Worm (Caenorhabditis elegans): ENCODE data around the gene epg-6.
A peak's percentile ranks its signal among the peaks of the same experiment; 100 is the strongest.

The epg-6 gene

ce11 chrIII:10637933-10638332 is 37.9 kb upstream of the epg-6 start:
- TF ChIP-seq ztf-11 (tag; optimal IDR thresholded peaks at IDR 0.05): no peak
- TF ChIP-seq snpc-4 (tag; optimal IDR thresholded peaks at IDR 0.05): no peak
- no peak for TF ChIP-seq nhr-12 (tag; optimal IDR thresholded peaks at IDR 0.05)
- peak; percentile 31 for TF ChIP-seq pha-4 (tag; optimal IDR thresholded peaks at IDR 0.05)
- no peak for TF ChIP-seq nfya-1 (tag; optimal IDR thresholded peaks at IDR 0.05; ENCODE audit: insufficient read depth)
- TF ChIP-seq lin-15B (tag; optimal IDR thresholded peaks at IDR 0.05): no peak

ce11 chrIII:10636493-10637031 is 36.6 kb upstream of the epg-6 start:
- TF ChIP-seq nhr-25 (tag; optimal IDR thresholded peaks at IDR 0.05) (peak; percentile 62), nhr-28 (tag; optimal IDR thresholded peaks at IDR 0.05) (no peak), nfya-1 (tag; optimal IDR thresholded peaks at IDR 0.05; ENCODE audit: insufficient read depth) (peak; percentile 6), eor-1 (tag; optimal IDR thresholded peaks at IDR 0.05) (no peak), ceh-28 (tag; optimal IDR thresholded peaks at IDR 0.05) (peak; percentile 4), nhr-23 (tag; optimal IDR thresholded peaks at IDR 0.05) (peak; percentile 16), nhr-237 (tag; optimal IDR thresholded peaks at IDR 0.05) (no peak), pha-4 (tag; optimal IDR thresholded peaks at IDR 0.05) (peak; percentile 93)

- TF ChIP-seq pqm-1 (tag; optimal IDR thresholded peaks at IDR 0.05) (no peak), egl-27 (tag; optimal IDR thresholded peaks at IDR 0.05) (no peak), unc-39 (tag; optimal IDR thresholded peaks at IDR 0.05) (no peak), nfya-1 (tag; optimal IDR thresholded peaks at IDR 0.05; ENCODE audit: insufficient read depth) (peak; percentile 44), pha-4 (tag; optimal IDR thresholded peaks at IDR 0.05) (peak; percentile 47), lin-39 (tag; optimal IDR thresholded peaks at IDR 0.05) (peak; percentile 80), lin-15B (tag; optimal IDR thresholded peaks at IDR 0.05) (peak; percentile 27)
These were observed 34.6 kb upstream of the epg-6 start for ce11 chrIII:10634576-10634975.

- TF ChIP-seq elt-3 (tag; optimal IDR thresholded peaks at IDR 0.05): no peak
- TF ChIP-seq nfya-1 (tag; optimal IDR thresholded peaks at IDR 0.05; ENCODE audit: insufficient read depth): peak; percentile 98
- no peak for TF ChIP-seq eor-1 (tag; optimal IDR thresholded peaks at IDR 0.05)
- peak; percentile 35 for TF ChIP-seq fkh-10 (GFP tag; optimal IDR thresholded peaks at IDR 0.05)
- peak; percentile 80 for TF ChIP-seq jun-1 (tag; optimal IDR thresholded peaks at IDR 0.05)
- peak; percentile 82 for TF ChIP-seq nhr-43 (tag; optimal IDR thresholded peaks at IDR 0.05; ENCODE audit: poor library complexity, severe bottlenecking)
- no peak for TF ChIP-seq unc-39 (tag; optimal IDR thresholded peaks at IDR 0.05)
- TF ChIP-seq nhr-12 (tag; optimal IDR thresholded peaks at IDR 0.05): no peak
- peak; percentile 90 for TF ChIP-seq lsy-12 (tag; optimal IDR thresholded peaks at IDR 0.05)
- TF ChIP-seq sea-2 (GFP tag; optimal IDR thresholded peaks at IDR 0.05): peak; percentile 55
- TF ChIP-seq aly-2 (tag; optimal IDR thresholded peaks at IDR 0.05): no peak
- no peak for TF ChIP-seq ceh-16 (tag; optimal IDR thresholded peaks at IDR 0.05)
- TF ChIP-seq lin-39 (tag; optimal IDR thresholded peaks at IDR 0.05): peak; percentile 99
- no peak for TF ChIP-seq elt-1 (tag; optimal IDR thresholded peaks at IDR 0.05)
- peak; percentile 43 for TF ChIP-seq zag-1 (tag; optimal IDR thresholded peaks at IDR 0.05)
- no peak for TF ChIP-seq ceh-9 (tag; optimal IDR thresholded peaks at IDR 0.05)
- TF ChIP-seq ZK546.5 (tag; optimal IDR thresholded peaks at IDR 0.05): no peak
- TF ChIP-seq nhr-25 (tag; optimal IDR thresholded peaks at IDR 0.05): peak; percentile 95
- no peak for TF ChIP-seq nhr-67 (tag; optimal IDR thresholded peaks at IDR 0.05)
- peak; percentile 88 for TF ChIP-seq hmg-11 (tag; optimal IDR thresholded peaks at IDR 0.05)
- TF ChIP-seq fkh-2 (tag; optimal IDR thresholded peaks at IDR 0.05): no peak
- TF ChIP-seq ztf-4 (tag; optimal IDR thresholded peaks at IDR 0.05): peak; percentile 3
- no peak for TF ChIP-seq egl-27 (tag; optimal IDR thresholded peaks at IDR 0.05)
- TF ChIP-seq snpc-4 (tag; optimal IDR thresholded peaks at IDR 0.05): peak; percentile 4
- peak; percentile 26 for TF ChIP-seq nhr-11 (tag; optimal IDR thresholded peaks at IDR 0.05)
- TF ChIP-seq nhr-77 (tag; optimal IDR thresholded peaks at IDR 0.05): no peak
- peak; percentile 77 for TF ChIP-seq tbx-2 (tag; optimal IDR thresholded peaks at IDR 0.05)
- TF ChIP-seq nhr-23 (tag; optimal IDR thresholded peaks at IDR 0.05): peak; percentile 95
- TF ChIP-seq pqm-1 (tag; optimal IDR thresholded peaks at IDR 0.05): peak; percentile 26
- peak; percentile 79 for TF ChIP-seq elt-2 (tag; optimal IDR thresholded peaks at IDR 0.05)
- TF ChIP-seq R02D3.7 (tag; optimal IDR thresholded peaks at IDR 0.05): peak; percentile 78
- peak; percentile 64 for TF ChIP-seq fos-1 (tag; optimal IDR thresholded peaks at IDR 0.05)
- peak; percentile 78 for TF ChIP-seq egl-5 (tag; optimal IDR thresholded peaks at IDR 0.05)
- TF ChIP-seq mml-1 (tag; optimal IDR thresholded peaks at IDR 0.05): no peak
- TF ChIP-seq nhr-28 (tag; optimal IDR thresholded peaks at IDR 0.05): no peak
- TF ChIP-seq skn-1 (tag; optimal IDR thresholded peaks at IDR 0.05): peak; percentile 73
- peak; percentile 90 for TF ChIP-seq ceh-28 (tag; optimal IDR thresholded peaks at IDR 0.05)
- no peak for TF ChIP-seq daf-12 (tag; optimal IDR thresholded peaks at IDR 0.05)
- peak; percentile 92 for TF ChIP-seq unc-62 (GFP tag; optimal IDR thresholded peaks at IDR 0.05)
- peak; percentile 67 for TF ChIP-seq ceh-82 (tag; optimal IDR thresholded peaks at IDR 0.05)
- TF ChIP-seq nhr-76 (tag; optimal IDR thresholded peaks at IDR 0.05): peak; percentile 6
These were observed 34.0 kb upstream of the epg-6 start for ce11 chrIII:10634034-10634433.
